Fruit fly (Drosophila melanogaster): ENCODE measurements around the gene CG34404.
A peak's percentile ranks its signal among the peaks of the same experiment; 100 is the strongest.

CG34404 gene

DNA sequence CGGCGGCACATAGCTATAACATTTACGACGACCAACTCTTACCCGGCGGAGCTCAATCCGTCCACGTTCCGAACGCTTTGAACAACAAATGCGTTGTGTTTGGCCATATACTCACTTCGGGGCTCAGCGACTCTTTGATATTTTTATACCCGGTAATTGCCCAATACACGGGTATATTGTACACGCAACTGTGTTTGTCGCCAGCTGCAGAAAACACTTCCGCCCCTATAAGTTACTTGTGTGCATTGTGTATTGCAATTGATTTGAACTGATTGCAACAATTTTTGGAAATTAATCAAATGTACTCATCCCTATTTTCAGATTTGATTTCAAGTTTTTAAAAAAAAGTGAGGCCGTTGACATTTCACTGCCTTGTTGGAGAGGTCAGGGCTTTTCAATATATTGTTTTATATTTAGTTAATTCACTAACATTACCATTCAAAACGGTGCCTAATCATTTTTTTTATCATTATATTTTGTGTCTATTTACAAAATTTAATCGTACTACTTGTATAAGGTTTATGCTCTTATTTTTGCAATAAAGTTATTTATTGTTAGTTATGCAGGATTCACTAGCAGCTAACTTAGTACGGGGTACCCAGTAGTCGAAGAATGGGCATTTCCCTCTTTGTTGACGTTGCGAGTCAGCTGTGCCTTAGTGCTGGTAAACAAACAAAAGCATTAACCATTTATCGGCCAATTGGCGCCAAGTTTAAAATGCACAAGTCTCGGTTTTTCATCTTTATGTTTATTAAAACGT is 24.4 kb downstream of the CG34404 start, which contains the start of gene Nagk (continued):
- TF ChIP-seq YL-1 (GFP tag; optimal IDR thresholded peaks at IDR 0.05) (peak; percentile 16), pros (GFP tag; optimal IDR thresholded peaks at IDR 0.05) (no peak), CG1647 (GFP tag; optimal IDR thresholded peaks at IDR 0.05) (no peak), CG1603 (tag; optimal IDR thresholded peaks at IDR 0.05) (peak; percentile 48), MESR4 (GFP tag; optimal IDR thresholded peaks at IDR 0.05) (peak; percentile 56), CG17802 (tag; optimal IDR thresholded peaks at IDR 0.05) (peak; percentile 7), CG2678 (tag; optimal IDR thresholded peaks at IDR 0.05) (peak; percentile 79), CG10321 (GFP tag; IDR thresholded peaks at IDR 0.05) (no peak), CG4404 (GFP tag; IDR thresholded peaks at IDR 0.05) (no peak), emc (GFP tag; optimal IDR thresholded peaks at IDR 0.05) (peak; percentile 45), CTCF (GFP tag; optimal IDR thresholded peaks at IDR 0.05) (no peak), twi (tag; optimal IDR thresholded peaks at IDR 0.05) (no peak), CG11695 (GFP tag; IDR thresholded peaks at IDR 0.05) (peak; percentile 19; the same call in 1 of the 3 replicates), Lpt (GFP tag; optimal IDR thresholded peaks at IDR 0.05) (no peak), CG15696 (tag; optimal IDR thresholded peaks at IDR 0.05) (no peak), CG4707 (GFP tag; optimal IDR thresholded peaks at IDR 0.05) (no peak), HLHmδ (GFP tag; optimal IDR thresholded peaks at IDR 0.05) (no peak), bcd (GFP tag; optimal IDR thresholded peaks at IDR 0.05) (peak; percentile 61), Chrac-16 (GFP tag; optimal IDR thresholded peaks at IDR 0.05) (peak; percentile 62), CG5245 (GFP tag; optimal IDR thresholded peaks at IDR 0.05) (peak; percentile 16), slp2 (GFP tag; optimal IDR thresholded peaks at IDR 0.05) (peak; percentile 46), D (optimal IDR thresholded peaks at IDR 0.05) (no peak), D (GFP tag; optimal IDR thresholded peaks at IDR 0.05) (peak; percentile 62), CG11093 (GFP tag; IDR thresholded peaks at IDR 0.05) (no peak), nom (GFP tag; optimal IDR thresholded peaks at IDR 0.05) (no peak), psq (GFP tag; optimal IDR thresholded peaks at IDR 0.05) (no peak), CG6175 (GFP tag; IDR thresholded peaks at IDR 0.05) (no peak), Bteb2 (GFP tag; optimal IDR thresholded peaks at IDR 0.05) (peak; percentile 50), pzg (GFP tag; optimal IDR thresholded peaks at IDR 0.05) (peak; percentile 34), stwl (tag; optimal IDR thresholded peaks at IDR 0.05) (no peak), Rx (GFP tag; IDR thresholded peaks at IDR 0.05) (no peak; the same call in 1 of the 2 replicates), slbo (GFP tag; IDR thresholded peaks at IDR 0.05) (peak; percentile 71), sc (optimal IDR thresholded peaks at IDR 0.05) (no peak), sc (GFP tag; optimal IDR thresholded peaks at IDR 0.05) (no peak), Ptx1 (GFP tag; IDR thresholded peaks at IDR 0.05) (0 out of 2 replicates have a peak, but pooled peaks have one; percentile 39), fd96Cb (tag; optimal IDR thresholded peaks at IDR 0.05) (peak; percentile 41), p53 (GFP tag; optimal IDR thresholded peaks at IDR 0.05) (no peak), shn (GFP tag; optimal IDR thresholded peaks at IDR 0.05) (peak; percentile 39), CG12659 (GFP tag; optimal IDR thresholded peaks at IDR 0.05) (peak; percentile 66), CG18476 (GFP tag; optimal IDR thresholded peaks at IDR 0.05) (peak; percentile 80), zfh1 (GFP tag; IDR thresholded peaks at IDR 0.05) (peak; percentile 30; the same call in 2 of the 3 replicates), dan (GFP tag; IDR thresholded peaks at IDR 0.05) (no peak), en (GFP tag; optimal IDR thresholded peaks at IDR 0.05) (no peak), Atf6 (GFP tag; IDR thresholded peaks at IDR 0.05) (peak; percentile 13; the same call in 1 of the 2 replicates), Sox102F (GFP tag; optimal IDR thresholded peaks at IDR 0.05) (peak; percentile 64), ssp (GFP tag; IDR thresholded peaks at IDR 0.05) (peak; percentile 46), Drgx (GFP tag; IDR thresholded peaks at IDR 0.05) (no peak; the same call in 1 of the 2 replicates), CG8924 (tag; optimal IDR thresholded peaks at IDR 0.05) (peak; percentile 79), chn (GFP tag; optimal IDR thresholded peaks at IDR 0.05) (peak; percentile 43), salm (tag; optimal IDR thresholded peaks at IDR 0.05) (peak; percentile 39), kah (GFP tag; optimal IDR thresholded peaks at IDR 0.05) (no peak)
